Worm (Caenorhabditis elegans): ENCODE measurements around the gene ceh-31.

- TF ChIP-seq nhr-111 (GFP tag; optimal IDR thresholded peaks at IDR 0.05), result no peak
- TF ChIP-seq nhr-42 (GFP tag; IDR thresholded peaks at IDR 0.05), result no peak
- no peak for TF ChIP-seq nhr-77 (tag; optimal IDR thresholded peaks at IDR 0.05)
- no peak for TF ChIP-seq pha-4 (GFP tag; IDR thresholded peaks at IDR 0.05)
- no peak for TF ChIP-seq pha-4 (tag; optimal IDR thresholded peaks at IDR 0.05)
- TF ChIP-seq lin-29 (GFP tag; IDR thresholded peaks at IDR 0.05), result no peak
Measured at ce11 chrX:3022330-3023088, 47.7 kb downstream of the ceh-31 start.
